Worm (Caenorhabditis elegans) whole organism, mixed stage, embryonic: Measurements from ENCODE around the gene cogc-2.

Experiments used
- M03D4.4 ChIP-seq: sonication (generic microtip); optimal IDR thresholded peaks from 2 replicates; lab custom pipeline; 2017; ENCODE audit warnings: mild to moderate bottlenecking, missing genetic modification characterization, missing compliant biosample characterization
- sem-2 ChIP-seq: fragments of 200-800 bp; sonication (Bioruptor generic); optimal IDR thresholded peaks from 2 replicates; lab custom pipeline; 2018; ENCODE audit warnings: mild to moderate bottlenecking, missing genetic modification characterization, missing compliant biosample characterization

- TF ChIP-seq M03D4.4 (tag; lab: Kevin White, UChicago) (no peak), sem-2 (no peak)
Observed at ce11 chrIV:6991070-6991469, 48.3 kb downstream of the cogc-2 start.
